Fruit fly (Drosophila melanogaster) whole organism, wandering third instar larva: Measurements from ENCODE around the gene PK1-R.
A peak's percentile ranks its signal among the peaks of the same experiment; 100 is the strongest.

Experiments used
- CG32264 ChIP-seq: fragments of 200-800 bp; sonication (Bioruptor generic); optimal IDR thresholded peaks from 2 replicates; lab custom pipeline; 2016; ENCODE audit warnings: missing biosample characterization, missing genetic modification characterization
- GATAd ChIP-seq: sonication (Bioruptor generic); optimal IDR thresholded peaks from 2 replicates; lab custom pipeline; 2016; ENCODE audit warnings: missing biosample characterization, missing genetic modification characterization
- HLH106 ChIP-seq: fragments of 200-800 bp; optimal IDR thresholded peaks from 3 replicates; lab custom pipeline; 2019; ENCODE audit warnings: missing biosample characterization, mild to moderate bottlenecking, missing genetic modification characterization, moderate library complexity
- Hr78 ChIP-seq: fragments of >200 bp; optimal IDR thresholded peaks from 2 replicates; lab custom pipeline; 2017; ENCODE audit warnings: missing biosample characterization, missing genetic modification characterization
- Hr83 ChIP-seq: fragments of 200-300 bp; sonication (Bioruptor generic); optimal IDR thresholded peaks from 2 replicates; lab custom pipeline; 2016; ENCODE audit warnings: missing biosample characterization, mild to moderate bottlenecking, missing genetic modification characterization, moderate library complexity; ENCODE audit not compliant: poor library complexity, severe bottlenecking
- Mio ChIP-seq: sonication (Bioruptor generic); optimal IDR thresholded peaks from 2 replicates; lab custom pipeline; 2016; ENCODE audit warnings: missing biosample characterization, missing genetic modification characterization
- N ChIP-seq: fragments of >200 bp; optimal IDR thresholded peaks from 2 replicates; lab custom pipeline; 2018; ENCODE audit warnings: missing biosample characterization, missing external identifiers, missing genetic modification characterization
- Rel ChIP-seq, 2 experiments: fragments of 200-800 bp; sonication (Bioruptor generic) in 1 of 2; optimal IDR thresholded peaks; 2 replicates in 1 of 2; 3 replicates in 1 of 2; lab custom pipeline; 2016 to 2019; ENCODE audit warnings: mild to moderate bottlenecking in 2 of 2, missing biosample characterization in 2 of 2, missing genetic modification characterization in 2 of 2, moderate library complexity in 1 of 2
- Sp1 ChIP-seq: fragments of 200-800 bp; sonication (Bioruptor generic); optimal IDR thresholded peaks from 3 replicates; lab custom pipeline; 2019; ENCODE audit warnings: missing biosample characterization, mild to moderate bottlenecking, missing genetic modification characterization, moderate library complexity
- Vsx2 ChIP-seq: fragments of 200-300, 225-300 bp; sonication (Bioruptor generic); optimal IDR thresholded peaks from 2 replicates; lab custom pipeline; 2018; ENCODE audit warnings: missing biosample characterization, missing genetic modification characterization; ENCODE audit not compliant: partially characterized antibody
- br ChIP-seq: fragments of 200-800 bp; sonication (Bioruptor generic); optimal IDR thresholded peaks from 2 replicates; lab custom pipeline; 2016; ENCODE audit warnings: missing biosample characterization, missing genetic modification characterization
- brk ChIP-seq: fragments of 200-800 bp; sonication (Bioruptor generic); optimal IDR thresholded peaks from 2 replicates; lab custom pipeline; 2016; ENCODE audit warnings: missing biosample characterization, mild to moderate bottlenecking, missing genetic modification characterization
- ey ChIP-seq: fragments of 200-800 bp; sonication (Bioruptor generic); optimal IDR thresholded peaks from 2 replicates; lab custom pipeline; 2016; ENCODE audit warnings: missing biosample characterization, missing genetic modification characterization
- foxo ChIP-seq, 2 experiments: fragments of 200-800 bp; sonication (Bioruptor generic); optimal IDR thresholded peaks; 2 replicates in 1 of 2; 3 replicates in 1 of 2; lab custom pipeline; 2016 to 2017; ENCODE audit warnings: missing biosample characterization in 2 of 2, missing genetic modification characterization in 2 of 2
- fru ChIP-seq: fragments of 200-800 bp; sonication (Bioruptor generic); optimal IDR thresholded peaks from 3 replicates; lab custom pipeline; 2016; ENCODE audit warnings: missing biosample characterization, mild to moderate bottlenecking, missing genetic modification characterization
- h ChIP-seq: fragments of 200-800 bp; sonication (Bioruptor generic); optimal IDR thresholded peaks from 3 replicates; lab custom pipeline; 2016; ENCODE audit warnings: missing biosample characterization, mild to moderate bottlenecking, missing genetic modification characterization
- jim ChIP-seq: fragments of 175-275, 200-325 bp; sonication (Bioruptor generic); optimal IDR thresholded peaks from 2 replicates; lab custom pipeline; 2016; ENCODE audit warnings: missing biosample characterization, mild to moderate bottlenecking, missing genetic modification characterization
- pan ChIP-seq: fragments of >200 bp; optimal IDR thresholded peaks from 2 replicates; lab custom pipeline; 2017
- psq ChIP-seq: fragments of 200-800 bp; sonication (Bioruptor generic); optimal IDR thresholded peaks from 3 replicates; lab custom pipeline; 2017; ENCODE audit warnings: missing biosample characterization, mild to moderate bottlenecking, missing genetic modification characterization, moderate library complexity
- rgr ChIP-seq: fragments of 200-800 bp; sonication (Bioruptor generic); optimal IDR thresholded peaks from 3 replicates; lab custom pipeline; 2016; ENCODE audit warnings: missing biosample characterization, mild to moderate bottlenecking, missing genetic modification characterization
- sv ChIP-seq: fragments of 200-800 bp; sonication (Bioruptor generic); optimal IDR thresholded peaks from 3 replicates; lab custom pipeline; 2016; ENCODE audit warnings: missing biosample characterization, missing genetic modification characterization
- tai ChIP-seq: sonication (Bioruptor generic); optimal IDR thresholded peaks from 2 replicates; lab custom pipeline; 2016; ENCODE audit warnings: missing biosample characterization, missing genetic modification characterization
- woc ChIP-seq: sonication (Bioruptor generic); optimal IDR thresholded peaks from 2 replicates; lab custom pipeline; 2016; ENCODE audit warnings: missing biosample characterization, mild to moderate bottlenecking, missing genetic modification characterization

Gene PK1-R

dm6 chr3R:14052182-14053036 lies 50.5 kb downstream of the PK1-R start:
- no peak for TF ChIP-seq GATAd (GFP tag; lab: Kevin White, UChicago)
- TF ChIP-seq psq (GFP tag; lab: Kevin White, UChicago): no peak
- peak in 1 of 2 experiments; percentile 31 for TF ChIP-seq foxo (GFP tag; optimal IDR thresholded peaks at IDR 0.05; lab: Kevin White, UChicago)
- peak; percentile 8 for TF ChIP-seq fru (GFP tag; lab: Kevin White, UChicago)
- peak; percentile 11 for TF ChIP-seq HLH106 (tag; lab: Kevin White, UChicago)
- peak; percentile 35 for TF ChIP-seq h (GFP tag; lab: Kevin White, UChicago)
- no peak for TF ChIP-seq Hr83 (GFP tag; lab: Kevin White, UChicago)
- TF ChIP-seq sv (GFP tag; lab: Kevin White, UChicago): peak; percentile 73
- TF ChIP-seq woc (GFP tag; lab: Kevin White, UChicago): no peak
- TF ChIP-seq rgr: peak; percentile 10
- TF ChIP-seq jim (GFP tag; lab: Kevin White, UChicago): no peak

dm6 chr3R:14051391-14051852 lies 51.5 kb downstream of the PK1-R start:
- TF ChIP-seq Vsx2 (GFP tag; lab: Kevin White, UChicago) (no peak), sv (GFP tag; lab: Kevin White, UChicago) (no peak), h (GFP tag; lab: Kevin White, UChicago) (peak; percentile 1), brk (no peak), Rel (GFP tag; optimal IDR thresholded peaks at IDR 0.05; lab: Kevin White, UChicago) (no peak), Rel (tag; optimal IDR thresholded peaks at IDR 0.05; lab: Kevin White, UChicago) (peak; percentile 11), foxo (GFP tag; optimal IDR thresholded peaks at IDR 0.05; lab: Kevin White, UChicago) (no peak), CG32264 (GFP tag; lab: Kevin White, UChicago) (no peak), Sp1 (GFP tag; lab: Kevin White, UChicago) (no peak), N (GFP tag; lab: Kevin White, UChicago) (peak; percentile 54), ey (no peak), Hr83 (GFP tag; lab: Kevin White, UChicago) (no peak), HLH106 (tag; lab: Kevin White, UChicago) (no peak)

dm6 chr3R:14050556-14051170 lies 52.3 kb downstream of the PK1-R start:
- TF ChIP-seq Mio (GFP tag; lab: Kevin White, UChicago) (no peak), br (GFP tag; lab: Kevin White, UChicago) (no peak), pan (lab: Kevin White, UChicago) (no peak), tai (no peak), sv (GFP tag; lab: Kevin White, UChicago) (no peak), Hr78 (GFP tag; lab: Kevin White, UChicago) (no peak), h (GFP tag; lab: Kevin White, UChicago) (no peak)
